Worm (Caenorhabditis elegans) whole organism, L4/young adult: ENCODE results near the gene mvb-12.

Experiments
- dao-5 ChIP-seq: sonication (generic microtip); optimal IDR thresholded peaks from 2 replicates; lab custom pipeline; 2016; ENCODE audit warnings: missing genotype, missing genetic modification characterization, moderate library complexity, missing compliant biosample characterization
- him-1 ChIP-seq: sonication (generic microtip); optimal IDR thresholded peaks from 2 replicates; lab custom pipeline; 2016; ENCODE audit warnings: missing genotype, missing genetic modification reagents, missing genetic modification characterization, missing compliant biosample characterization

ce11 chrIV:7796432-7797113 is 33.8 kb upstream of the mvb-12 start, which contains the start of gene sgo-1:
- TF ChIP-seq him-1 (tag; lab: Kevin White, UChicago): no peak
- TF ChIP-seq dao-5 (tag; lab: Kevin White, UChicago): no peak
